Fruit fly (Drosophila melanogaster): ENCODE measurements around the gene CG46311.

dm6 chrX:13625080-13625723 lies 61.6 kb downstream of the CG46311 start:
- no peak for TF ChIP-seq EcR (GFP tag; optimal IDR thresholded peaks at IDR 0.05)
- no peak for TF ChIP-seq Pif1B (GFP tag; optimal IDR thresholded peaks at IDR 0.05)
- no peak for TF ChIP-seq fd96Ca (GFP tag; IDR thresholded peaks at IDR 0.05)
- no peak for TF ChIP-seq gl (tag; optimal IDR thresholded peaks at IDR 0.05)
- TF ChIP-seq rn (GFP tag; IDR thresholded peaks at IDR 0.05), result no peak
- no peak for TF ChIP-seq Pif1A (GFP tag; optimal IDR thresholded peaks at IDR 0.05)
- no peak for TF ChIP-seq CG34367 (tag; optimal IDR thresholded peaks at IDR 0.05)
- no peak for TF ChIP-seq D1 (tag; optimal IDR thresholded peaks at IDR 0.05)
- no peak for TF ChIP-seq Snoo (tag; optimal IDR thresholded peaks at IDR 0.05)
- TF ChIP-seq Ets98B (GFP tag; IDR thresholded peaks at IDR 0.05), result no peak
- no peak for TF ChIP-seq CG12605 (GFP tag; IDR thresholded peaks at IDR 0.05)
- TF ChIP-seq CG9948 (tag; optimal IDR thresholded peaks at IDR 0.05), result no peak
- TF ChIP-seq CG14655 (GFP tag; optimal IDR thresholded peaks at IDR 0.05), result no peak
